Worm (Caenorhabditis elegans) whole organism, L1 larva: ENCODE data around the gene fbxb-106.

ENCODE experiments used
- lin-35 ChIP-seq, 2 experiments: fragments of 150-350 bp; optimal IDR thresholded peaks; 2 replicates each; lab custom pipeline; 2014; ENCODE audit warnings: missing biosample characterization in 2 of 2, missing genetic modification characterization in 2 of 2, missing genetic modification reagents in 2 of 2
- tbx-2 ChIP-seq: sonication (generic microtip); optimal IDR thresholded peaks from 2 replicates; lab custom pipeline; 2016; ENCODE audit warnings: missing genetic modification characterization, missing compliant biosample characterization

DNA sequence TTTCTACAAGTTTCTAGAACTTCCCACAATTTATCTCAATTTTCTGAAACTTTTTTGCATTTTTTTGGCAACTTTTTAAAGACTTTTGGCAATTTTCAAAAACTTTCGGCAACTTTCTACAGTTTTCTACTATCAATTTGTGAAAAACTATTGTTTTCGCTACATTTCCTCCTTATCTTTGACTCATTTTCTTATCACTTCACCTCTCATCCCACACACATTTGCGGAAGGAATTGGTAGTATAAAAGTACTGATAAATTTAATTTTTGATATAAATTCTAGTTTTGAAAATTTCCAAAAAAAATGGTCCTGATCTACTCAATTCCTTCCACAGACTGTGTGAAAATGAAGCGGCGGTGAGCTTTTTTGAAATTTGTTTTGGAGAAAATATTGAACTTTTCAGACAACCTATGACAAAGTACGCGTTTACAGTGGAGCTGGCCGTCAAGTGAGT is 12.6 kb upstream of the fbxb-106 start, which contains the start of gene F29A7.4:
- TF ChIP-seq lin-35 (GFP tag; optimal IDR thresholded peaks at IDR 0.05; lab: Kevin White, UChicago): no peak
- TF ChIP-seq tbx-2 (tag; lab: Kevin White, UChicago): no peak
